Fruit fly (Drosophila melanogaster) whole organism, embryonic: Measurements from ENCODE around the gene CG10137.

ENCODE experiments used
- BtbVII ChIP-seq: fragments of 200-800 bp; sonication (Bioruptor generic); optimal IDR thresholded peaks from 3 replicates; lab custom pipeline; 2017; ENCODE audit warnings: missing biosample characterization, mild to moderate bottlenecking, missing genetic modification characterization
- Bteb2 ChIP-seq: fragments of 200-800 bp; sonication (Bioruptor generic); optimal IDR thresholded peaks from 2 replicates; lab custom pipeline; 2016; ENCODE audit warnings: missing biosample characterization, missing genetic modification characterization
- CG10147 ChIP-seq: fragments of 200-800 bp; sonication (Bioruptor generic); optimal IDR thresholded peaks from 2 replicates; lab custom pipeline; 2019; ENCODE audit warnings: missing biosample characterization, mild to moderate bottlenecking, missing genetic modification characterization, moderate library complexity
- CG10462 ChIP-seq: fragments of 200-800 bp; sonication (Bioruptor generic); optimal IDR thresholded peaks from 2 replicates; lab custom pipeline; 2016; ENCODE audit warnings: missing biosample characterization, missing genetic modification characterization
- CG11093 ChIP-seq: fragments of 200-800 bp; sonication (Bioruptor generic); IDR thresholded peaks from 3 replicates; pipeline ENCODE4 v1.3.6; 2022; ENCODE audit warnings: missing biosample characterization, missing genetic modification characterization
- CG11504 ChIP-seq: fragments of 200-800 bp; sonication (Bioruptor generic); optimal IDR thresholded peaks from 3 replicates; lab custom pipeline; 2019; ENCODE audit warnings: missing biosample characterization, mild to moderate bottlenecking, missing genetic modification characterization, moderate library complexity
- CG12219 ChIP-seq: fragments of 200-800 bp; sonication (Bioruptor generic); optimal IDR thresholded peaks from 3 replicates; lab custom pipeline; 2018; ENCODE audit warnings: missing biosample characterization, mild to moderate bottlenecking, missing genetic modification characterization
- CG12236 ChIP-seq: fragments of 200-800 bp; sonication (Bioruptor generic); optimal IDR thresholded peaks from 2 replicates; lab custom pipeline; 2016; ENCODE audit warnings: missing biosample characterization, missing genetic modification characterization
- CG14441 ChIP-seq: fragments of 200-800 bp; sonication (Bioruptor generic); IDR thresholded peaks from 2 replicates; pipeline ENCODE4 v1.3.6; 2022; ENCODE audit warnings: missing biosample characterization, missing genetic modification characterization
- CG15011 ChIP-seq: fragments of 200-800 bp; sonication (Bioruptor generic); optimal IDR thresholded peaks from 3 replicates; lab custom pipeline; 2018; ENCODE audit warnings: missing biosample characterization, mild to moderate bottlenecking, missing genetic modification characterization
- CG1529 ChIP-seq: fragments of 200-800 bp; sonication (Bioruptor generic); optimal IDR thresholded peaks from 3 replicates; lab custom pipeline; 2018; ENCODE audit warnings: missing biosample characterization, missing genetic modification characterization
- CG32767 ChIP-seq: fragments of 200-800 bp; sonication (Bioruptor generic); IDR thresholded peaks from 2 replicates; pipeline ENCODE4 v1.3.6; 2022; ENCODE audit warnings: missing biosample characterization, missing genetic modification characterization
- CG4328 ChIP-seq: fragments of 200-800 bp; sonication (Bioruptor generic); optimal IDR thresholded peaks from 3 replicates; lab custom pipeline; 2017; ENCODE audit warnings: missing biosample characterization, missing genetic modification reagents, missing genetic modification characterization
- CG6654 ChIP-seq: fragments of 200-800 bp; sonication (Bioruptor generic); optimal IDR thresholded peaks from 2 replicates; lab custom pipeline; 2017; ENCODE audit warnings: missing biosample characterization, mild to moderate bottlenecking, missing genetic modification characterization
- CG9609 ChIP-seq: fragments of 200-800 bp; sonication (Bioruptor generic); optimal IDR thresholded peaks from 3 replicates; lab custom pipeline; 2016; ENCODE audit warnings: missing biosample characterization, missing genetic modification characterization
- Dref ChIP-seq: fragments of 200-800 bp; sonication (Bioruptor generic); IDR thresholded peaks from 2 replicates; pipeline ENCODE4 v1.3.6; 2022; ENCODE audit warnings: missing biosample characterization, missing genetic modification characterization
- GATAe ChIP-seq: fragments of 200-800 bp; sonication (Bioruptor generic); conservative IDR thresholded peaks from 2 replicates; pipeline ENCODE4 v1.3.6; 2022; ENCODE audit warnings: missing biosample characterization, missing genetic modification characterization
- H15 ChIP-seq: fragments of 200-800 bp; sonication (Bioruptor generic); IDR thresholded peaks from 3 replicates; pipeline ENCODE4 v1.3.6; 2022; ENCODE audit warnings: missing biosample characterization, missing genetic modification characterization
- Hr3 ChIP-seq: fragments of 200-800 bp; sonication (Bioruptor generic); optimal IDR thresholded peaks from 3 replicates; lab custom pipeline; 2016; ENCODE audit warnings: missing biosample characterization, missing genetic modification characterization
- Mad ChIP-seq: fragments of 200-800 bp; sonication (Bioruptor generic); optimal IDR thresholded peaks from 2 replicates; lab custom pipeline; 2016; ENCODE audit warnings: missing biosample characterization, missing genetic modification characterization
- Oli ChIP-seq: fragments of 200-800 bp; sonication (Bioruptor generic); optimal IDR thresholded peaks from 2 replicates; lab custom pipeline; 2018; ENCODE audit warnings: missing biosample characterization, mild to moderate bottlenecking, missing genetic modification characterization, moderate library complexity
- Opbp ChIP-seq: fragments of 200-800 bp; sonication (Bioruptor generic); IDR thresholded peaks from 3 replicates; pipeline ENCODE4 v1.3.6; 2022; ENCODE audit warnings: missing biosample characterization, missing genetic modification characterization; ENCODE audit not compliant: partially characterized antibody
- Rfx ChIP-seq: fragments of 200-800 bp; sonication (Bioruptor generic); IDR thresholded peaks from 2 replicates; pipeline ENCODE4 v1.3.6; 2022; ENCODE audit warnings: missing biosample characterization, missing genetic modification characterization
- Sin3A ChIP-seq: fragments of >200 bp; optimal IDR thresholded peaks from 2 replicates; lab custom pipeline; 2018
- Ssrp ChIP-seq: fragments of 200-800 bp; sonication (Bioruptor generic); optimal IDR thresholded peaks from 2 replicates; lab custom pipeline; 2018; ENCODE audit warnings: missing biosample characterization, mild to moderate bottlenecking, missing genetic modification characterization, moderate library complexity
- aop ChIP-seq: fragments of 200-800 bp; sonication (Bioruptor generic); IDR thresholded peaks from 2 replicates; pipeline ENCODE4 v1.3.6; 2022; ENCODE audit warnings: missing biosample characterization, missing genetic modification characterization
- ap ChIP-seq: fragments of 200-800 bp; sonication (Bioruptor generic); IDR thresholded peaks from 2 replicates; pipeline ENCODE4 v1.3.6; 2022; ENCODE audit warnings: missing biosample characterization, missing genetic modification characterization
- ara ChIP-seq: fragments of 200-800 bp; sonication (Bioruptor generic); IDR thresholded peaks from 2 replicates; pipeline ENCODE4 v1.3.6; 2022; ENCODE audit warnings: missing biosample characterization, missing genetic modification characterization
- bab2 ChIP-seq: fragments of 200-800 bp; sonication (Bioruptor generic); optimal IDR thresholded peaks from 2 replicates; lab custom pipeline; 2016; ENCODE audit warnings: missing biosample characterization, missing genetic modification characterization
- crc ChIP-seq: fragments of 200-800 bp; sonication (Bioruptor generic); optimal IDR thresholded peaks from 2 replicates; lab custom pipeline; 2016; ENCODE audit warnings: missing biosample characterization, missing genetic modification characterization
- dan ChIP-seq: fragments of 200-800 bp; sonication (Bioruptor generic); IDR thresholded peaks from 2 replicates; pipeline ENCODE4 v1.3.6; 2022; ENCODE audit warnings: missing biosample characterization, missing genetic modification characterization
- dati ChIP-seq: fragments of 200-800 bp; sonication (Bioruptor generic); IDR thresholded peaks from 2 replicates; pipeline ENCODE4 v1.3.6; 2022; ENCODE audit warnings: missing biosample characterization, missing genetic modification characterization
- disco-r ChIP-seq: fragments of 200-800 bp; sonication (Bioruptor generic); optimal IDR thresholded peaks from 2 replicates; lab custom pipeline; 2016; ENCODE audit warnings: missing biosample characterization, missing genetic modification characterization
- fd96Cb ChIP-seq: fragments of 200-800 bp; sonication (Bioruptor generic); optimal IDR thresholded peaks from 2 replicates; lab custom pipeline; 2018; ENCODE audit warnings: missing biosample characterization, mild to moderate bottlenecking, missing genetic modification characterization, moderate library complexity
- hbn ChIP-seq: fragments of 200-800 bp; sonication (Bioruptor generic); IDR thresholded peaks from 2 replicates; pipeline ENCODE4 v1.3.6; 2022; ENCODE audit warnings: missing biosample characterization, missing genetic modification characterization; ENCODE audit not compliant: partially characterized antibody
- hkb ChIP-seq, 2 experiments: fragments of 200-800 bp in 1 of 2; fragments of >200 bp in 1 of 2; sonication (Bioruptor generic) in 1 of 2; IDR thresholded peaks in 1 of 2; optimal IDR thresholded peaks in 1 of 2; 2 replicates each; pipeline versions ENCODE4 v1.3.6 to Lab custom; 2017 to 2022; ENCODE audit warnings: missing biosample characterization in 1 of 2, missing genetic modification characterization in 1 of 2
- lbe ChIP-seq: fragments of 200-800 bp; sonication (Bioruptor generic); optimal IDR thresholded peaks from 2 replicates; lab custom pipeline; 2016; ENCODE audit warnings: missing biosample characterization, mild to moderate bottlenecking, missing genetic modification characterization
- nerfin-2 ChIP-seq: fragments of 200-800 bp; sonication (Bioruptor generic); IDR thresholded peaks from 2 replicates; pipeline ENCODE4 v1.3.6; 2022; ENCODE audit warnings: missing biosample characterization, missing genetic modification characterization; ENCODE audit not compliant: partially characterized antibody
- pan ChIP-seq, 4 experiments: fragments of >200 bp in 3 of 4; fragments of 200-800 bp in 1 of 4; sonication (Bioruptor generic) in 1 of 4; optimal IDR thresholded peaks in 3 of 4; IDR thresholded peaks in 1 of 4; 2 replicates each; pipeline versions ENCODE4 v1.3.6 to Lab custom; 2017 to 2022; ENCODE audit warnings: missing biosample characterization in 2 of 4, missing genetic modification characterization in 2 of 4, mixed read lengths in 1 of 4
- pb ChIP-seq: fragments of 200-800 bp; sonication (Bioruptor generic); optimal IDR thresholded peaks from 3 replicates; lab custom pipeline; 2016; ENCODE audit warnings: missing biosample characterization, missing genetic modification characterization
- pnt ChIP-seq: fragments of 200-800 bp; sonication (Bioruptor generic); optimal IDR thresholded peaks from 3 replicates; lab custom pipeline; 2016; ENCODE audit warnings: missing biosample characterization, missing genetic modification characterization
- repo ChIP-seq: fragments of 200-800 bp; sonication (Bioruptor generic); optimal IDR thresholded peaks from 2 replicates; lab custom pipeline; 2016; ENCODE audit warnings: missing biosample characterization, missing genetic modification characterization
- sc ChIP-seq, 3 experiments: fragments of >200 bp in 2 of 3; fragments of 200-800 bp in 1 of 3; sonication (Bioruptor generic) in 1 of 3; optimal IDR thresholded peaks; 2 replicates in 2 of 3; 3 replicates in 1 of 3; lab custom pipeline; 2017; ENCODE audit warnings: mild to moderate bottlenecking in 1 of 3, missing biosample characterization in 1 of 3, missing genetic modification characterization in 1 of 3, missing genetic modification reagents in 1 of 3
- sens ChIP-seq: fragments of 200-800 bp; sonication (Bioruptor generic); peaks from one replicate; lab custom pipeline; 2016; ENCODE audit warnings: missing biosample characterization, missing genetic modification characterization
- shn ChIP-seq: fragments of 200-800 bp; sonication (Bioruptor generic); optimal IDR thresholded peaks from 3 replicates; lab custom pipeline; 2016; ENCODE audit warnings: missing biosample characterization, missing genetic modification characterization
- tap ChIP-seq: fragments of 200-800 bp; optimal IDR thresholded peaks from 3 replicates; lab custom pipeline; 2019; ENCODE audit warnings: missing biosample characterization, mild to moderate bottlenecking, missing genetic modification characterization, moderate library complexity
- ttk ChIP-seq: fragments of 200-800 bp; sonication (Bioruptor generic); IDR thresholded peaks from 2 replicates; pipeline ENCODE4 v2.1.2; 2022; ENCODE audit warnings: missing biosample characterization, missing genetic modification characterization
- wek ChIP-seq: fragments of 200-800 bp; sonication (Bioruptor generic); optimal IDR thresholded peaks from 3 replicates; lab custom pipeline; 2018; ENCODE audit warnings: missing biosample characterization, mild to moderate bottlenecking, missing genetic modification characterization, moderate library complexity

CG10137 gene

dm6 chr2L:19546869-19547710, 20.6 kb downstream of the CG10137 start, which contains the start of gene CG10337 (continued):
- peak; percentile 85 for TF ChIP-seq sens (GFP tag; lab: Kevin White, UChicago)
- peak; percentile 4 for TF ChIP-seq fd96Cb (tag; lab: Kevin White, UChicago)
- peak; percentile 69 for TF ChIP-seq CG15011 (GFP tag; lab: Kevin White, UChicago)
- peak; percentile 34 for TF ChIP-seq Bteb2 (GFP tag; lab: Kevin White, UChicago)
- no peak for TF ChIP-seq Ssrp (tag; lab: Kevin White, UChicago)
- TF ChIP-seq tap (tag; lab: Kevin White, UChicago): peak; percentile 41
- TF ChIP-seq CG12219 (GFP tag; lab: Kevin White, UChicago): peak; percentile 29
- TF ChIP-seq disco-r (GFP tag; lab: Kevin White, UChicago): peak; percentile 10
- TF ChIP-seq BtbVII: peak; percentile 44
- no peak for TF ChIP-seq lbe
- TF ChIP-seq Rfx: peak; percentile 29; the same call in 1 of the 2 replicates
- TF ChIP-seq pb: no peak
- TF ChIP-seq Dref (GFP tag; lab: Robert Waterston, UW): no peak
- peak; percentile 64 for TF ChIP-seq CG11504 (tag; lab: Kevin White, UChicago)
- TF ChIP-seq wek (GFP tag; lab: Kevin White, UChicago): no peak
- TF ChIP-seq CG10462 (GFP tag; lab: Kevin White, UChicago): no peak
- TF ChIP-seq dan: no peak
- TF ChIP-seq hbn (GFP tag; lab: Robert Waterston, UW): no peak
- TF ChIP-seq crc: no peak
- no peak for TF ChIP-seq CG9609 (GFP tag; lab: Kevin White, UChicago)
- TF ChIP-seq GATAe (GFP tag; lab: Robert Waterston, UW): no peak
- no peak for TF ChIP-seq CG6654 (GFP tag; lab: Kevin White, UChicago)
- TF ChIP-seq ara (GFP tag; lab: Robert Waterston, UW): peak; percentile 48
- no peak for TF ChIP-seq CG1529 (GFP tag; lab: Kevin White, UChicago)
- no peak for TF ChIP-seq sc (optimal IDR thresholded peaks at IDR 0.05; lab: Kevin White, UChicago)
- TF ChIP-seq sc (GFP tag; optimal IDR thresholded peaks at IDR 0.05; lab: Kevin White, UChicago): no peak
- no peak for TF ChIP-seq ttk (GFP tag; lab: Robert Waterston, UW)
- TF ChIP-seq CG14441 (GFP tag; lab: Robert Waterston, UW): peak; percentile 54; the same call in 1 of the 2 replicates
- no peak for TF ChIP-seq hkb (optimal IDR thresholded peaks at IDR 0.05; lab: Kevin White, UChicago)
- no peak; the same call in 1 of the 2 replicates for TF ChIP-seq hkb (GFP tag; IDR thresholded peaks at IDR 0.05; lab: Robert Waterston, UW)
- no peak for TF ChIP-seq Oli (tag; lab: Kevin White, UChicago)
- peak; percentile 13 for TF ChIP-seq shn
- no peak for TF ChIP-seq Mad (GFP tag; lab: Kevin White, UChicago)
- peak; percentile 60 for TF ChIP-seq CG10147 (GFP tag; lab: Kevin White, UChicago)
- no peak for TF ChIP-seq aop
- TF ChIP-seq nerfin-2: no peak
- TF ChIP-seq CG11093 (GFP tag; lab: Robert Waterston, UW): no peak
- no peak for TF ChIP-seq ap (GFP tag; lab: Robert Waterston, UW)
- peak; percentile 17 for TF ChIP-seq CG4328 (GFP tag; lab: Kevin White, UChicago)
- peak; percentile 30 for TF ChIP-seq bab2 (GFP tag; lab: Kevin White, UChicago)
- TF ChIP-seq pnt (GFP tag; lab: Kevin White, UChicago): peak; percentile 1
- TF ChIP-seq H15 (GFP tag; lab: Robert Waterston, UW): no peak
- no peak for TF ChIP-seq pan (optimal IDR thresholded peaks at IDR 0.05; lab: Kevin White, UChicago)
- TF ChIP-seq pan (GFP tag; optimal IDR thresholded peaks at IDR 0.05 in 1 of 2, IDR thresholded peaks at IDR 0.05 in 1 of 2): peak in 1 of 2 experiments; percentile 36
- TF ChIP-seq repo (GFP tag; lab: Kevin White, UChicago): no peak
- no peak for TF ChIP-seq CG12236 (GFP tag; lab: Kevin White, UChicago)
- TF ChIP-seq CG32767: no peak
- peak; percentile 13 for TF ChIP-seq Hr3
- TF ChIP-seq Opbp (GFP tag; lab: Robert Waterston, UW): no peak
- no peak for TF ChIP-seq dati (GFP tag; lab: Robert Waterston, UW)
- no peak for TF ChIP-seq Sin3A (lab: Kevin White, UChicago)
